Worm (Caenorhabditis elegans) whole organism, L1 larva: Measurements from ENCODE around the gene F20C5.7.

Experiments
- F16B12.6 ChIP-seq: fragments of 150-350 bp; optimal IDR thresholded peaks from 2 replicates; lab custom pipeline; 2014; ENCODE audit warnings: missing biosample characterization, missing genetic modification characterization
- Y116A8C.19 ChIP-seq: sonication (generic microtip); optimal IDR thresholded peaks from 2 replicates; lab custom pipeline; 2016; ENCODE audit warnings: missing compliant biosample characterization, missing genetic modification characterization, borderline replicate concordance
- alr-1 ChIP-seq: fragments of 200-800 bp; sonication (Bioruptor generic); optimal IDR thresholded peaks from 2 replicates; lab custom pipeline; 2018; ENCODE audit warnings: borderline replicate concordance, mild to moderate bottlenecking, missing genetic modification characterization, missing compliant biosample characterization
- aly-2 ChIP-seq: fragments of 150-350 bp; optimal IDR thresholded peaks from 2 replicates; lab custom pipeline; 2014; ENCODE audit warnings: missing biosample characterization, missing genetic modification characterization
- blmp-1 ChIP-seq: fragments of 150-350 bp; optimal IDR thresholded peaks from 2 replicates; lab custom pipeline; 2014; ENCODE audit warnings: missing biosample characterization, missing genetic modification characterization
- ceh-8 ChIP-seq: fragments of 200-800 bp; sonication (Bioruptor generic); optimal IDR thresholded peaks from 2 replicates; lab custom pipeline; 2018; ENCODE audit warnings: mild to moderate bottlenecking, missing genetic modification characterization, moderate library complexity, missing compliant biosample characterization
- ceh-90 ChIP-seq: sonication (generic microtip); optimal IDR thresholded peaks from 2 replicates; lab custom pipeline; 2016; ENCODE audit warnings: missing genetic modification characterization, missing compliant biosample characterization
- dsc-1 ChIP-seq: sonication (generic microtip); optimal IDR thresholded peaks from 2 replicates; lab custom pipeline; 2016; ENCODE audit warnings: mild to moderate bottlenecking, missing genetic modification characterization, missing compliant biosample characterization
- efl-1 ChIP-seq, 4 experiments: fragments of 150-350 bp; optimal IDR thresholded peaks in 3 of 4; peaks in 1 of 4; 1 replicate in 1 of 4; 2 replicates in 3 of 4; lab custom pipeline; 2014; ENCODE audit warnings: missing biosample characterization in 2 of 4, missing genetic modification characterization in 2 of 4, missing genetic modification reagents in 2 of 4
- efl-3 ChIP-seq: fragments of 200-800 bp; sonication (Bioruptor generic); optimal IDR thresholded peaks from 2 replicates; lab custom pipeline; 2018; ENCODE audit warnings: mild to moderate bottlenecking, missing genetic modification characterization, missing compliant biosample characterization
- egl-13 ChIP-seq: sonication (generic microtip); optimal IDR thresholded peaks from 2 replicates; lab custom pipeline; 2016; ENCODE audit warnings: missing genotype, missing genetic modification reagents, missing genetic modification characterization, missing compliant biosample characterization
- egl-27 ChIP-seq, 2 experiments: fragments of 150-350 bp in 1 of 2; sonication (generic microtip); optimal IDR thresholded peaks; 3 replicates each; lab custom pipeline; 2017 to 2018; ENCODE audit warnings: missing biosample characterization in 2 of 2, missing genetic modification characterization in 2 of 2, missing genetic modification reagents in 2 of 2
- elt-3 ChIP-seq, 6 experiments: fragments of 150-350 bp in 1 of 6; sonication (generic microtip); optimal IDR thresholded peaks; 2 replicates each; lab custom pipeline; 2017 to 2018; ENCODE audit warnings: missing biosample characterization in 6 of 6, missing genetic modification characterization in 6 of 6, inconsistent platforms in 1 of 6
- fkh-10 ChIP-seq: sonication (generic microtip); optimal IDR thresholded peaks from 2 replicates; lab custom pipeline; 2017; ENCODE audit warnings: missing biosample characterization, missing genetic modification reagents, missing genetic modification characterization
- fos-1 ChIP-seq: fragments of 150-350 bp; optimal IDR thresholded peaks from 2 replicates; lab custom pipeline; 2014; ENCODE audit warnings: missing biosample characterization, missing genetic modification characterization
- hpl-2 ChIP-seq: fragments of 150-350 bp; optimal IDR thresholded peaks from 2 replicates; lab custom pipeline; 2014; ENCODE audit warnings: missing biosample characterization, missing genetic modification reagents, missing genetic modification characterization
- irx-1 ChIP-seq: sonication (generic microtip); optimal IDR thresholded peaks from 2 replicates; lab custom pipeline; 2016; ENCODE audit warnings: missing genetic modification characterization, missing compliant biosample characterization
- isw-1 ChIP-seq: fragments of 200-800 bp; sonication (Bioruptor generic); IDR thresholded peaks from 2 replicates; pipeline ENCODE4 v1.3.6; 2022; ENCODE audit warnings: missing genetic modification characterization, missing compliant biosample characterization
- jun-1 ChIP-seq: fragments of 150-350 bp; optimal IDR thresholded peaks from 2 replicates; lab custom pipeline; 2014; ENCODE audit warnings: missing biosample characterization, missing genetic modification reagents, missing genetic modification characterization
- lin-13 ChIP-seq: fragments of 150-350 bp; optimal IDR thresholded peaks from 2 replicates; lab custom pipeline; 2014; ENCODE audit warnings: missing biosample characterization, missing genetic modification reagents, missing genetic modification characterization
- lin-14 ChIP-seq: fragments of 200-800 bp; sonication (Bioruptor generic); optimal IDR thresholded peaks from 2 replicates; lab custom pipeline; 2018; ENCODE audit warnings: mild to moderate bottlenecking, missing genetic modification characterization, moderate library complexity, missing compliant biosample characterization
- lir-3 ChIP-seq: sonication (generic microtip); optimal IDR thresholded peaks from 2 replicates; lab custom pipeline; 2016; ENCODE audit warnings: mild to moderate bottlenecking, missing genetic modification characterization, moderate library complexity, missing compliant biosample characterization; ENCODE audit not compliant: poor library complexity
- lsy-2 ChIP-seq, 2 experiments: fragments of 150-350 bp; optimal IDR thresholded peaks; 2 replicates each; lab custom pipeline; 2014; ENCODE audit warnings: missing biosample characterization in 2 of 2, missing genetic modification characterization in 2 of 2
- mab-9 ChIP-seq: fragments of 200-800 bp; sonication (Bioruptor generic); IDR thresholded peaks from 2 replicates; pipeline ENCODE4 v1.3.6; 2022; ENCODE audit warnings: missing genetic modification reagents, missing genetic modification characterization, missing compliant biosample characterization
- mef-2 ChIP-seq: fragments of 150-350 bp; optimal IDR thresholded peaks from 2 replicates; lab custom pipeline; 2014; ENCODE audit warnings: missing biosample characterization, missing genetic modification characterization
- nhr-12 ChIP-seq: sonication (generic microtip); optimal IDR thresholded peaks from 2 replicates; lab custom pipeline; 2017; ENCODE audit warnings: missing biosample characterization, missing genetic modification characterization
- nhr-19 ChIP-seq: fragments of 200-800 bp; sonication (Bioruptor generic); conservative IDR thresholded peaks from 2 replicates; pipeline ENCODE4 v1.3.6; 2022; ENCODE audit warnings: missing genetic modification characterization, missing compliant biosample characterization
- nhr-20 ChIP-seq: sonication (generic microtip); optimal IDR thresholded peaks from 2 replicates; lab custom pipeline; 2016; ENCODE audit warnings: mild to moderate bottlenecking, missing genetic modification characterization, missing compliant biosample characterization
- nhr-237 ChIP-seq: fragments of 150-350 bp; optimal IDR thresholded peaks from 2 replicates; lab custom pipeline; 2014; ENCODE audit warnings: missing biosample characterization, missing genetic modification characterization
- nhr-28 ChIP-seq: fragments of 150-350 bp; optimal IDR thresholded peaks from 2 replicates; lab custom pipeline; 2014; ENCODE audit warnings: missing biosample characterization, missing genetic modification characterization
- nhr-47 ChIP-seq: sonication (generic microtip); optimal IDR thresholded peaks from 2 replicates; lab custom pipeline; 2016; ENCODE audit warnings: mild to moderate bottlenecking, missing genetic modification characterization, moderate library complexity, missing compliant biosample characterization
- nhr-71 ChIP-seq: sonication (generic microtip); optimal IDR thresholded peaks from 2 replicates; lab custom pipeline; 2016; ENCODE audit warnings: mild to moderate bottlenecking, missing genetic modification characterization, moderate library complexity, missing compliant biosample characterization
- nhr-77 ChIP-seq: fragments of 150-350 bp; optimal IDR thresholded peaks from 2 replicates; lab custom pipeline; 2014; ENCODE audit warnings: missing biosample characterization, missing genetic modification characterization
- nhr-85 ChIP-seq: sonication (generic microtip); peaks from one replicate; lab custom pipeline; 2016; ENCODE audit warnings: missing genetic modification characterization, inconsistent platforms, missing compliant biosample characterization
- nhr-90 ChIP-seq: sonication (generic microtip); optimal IDR thresholded peaks from 2 replicates; lab custom pipeline; 2016; ENCODE audit warnings: mild to moderate bottlenecking, missing genetic modification characterization, missing compliant biosample characterization; ENCODE audit not compliant: poor library complexity
- pax-3 ChIP-seq: fragments of 200-800 bp; sonication (Bioruptor generic); optimal IDR thresholded peaks from 2 replicates; lab custom pipeline; 2018; ENCODE audit warnings: mild to moderate bottlenecking, missing genetic modification characterization, moderate library complexity, missing compliant biosample characterization
- rnt-1 ChIP-seq: sonication (generic microtip); optimal IDR thresholded peaks from 2 replicates; lab custom pipeline; 2016; ENCODE audit warnings: mild to moderate bottlenecking, missing genetic modification characterization, moderate library complexity, missing compliant biosample characterization
- skn-1 ChIP-seq: fragments of 150-350 bp; optimal IDR thresholded peaks from 2 replicates; lab custom pipeline; 2014; ENCODE audit warnings: missing biosample characterization, missing genetic modification characterization
- snu-23 ChIP-seq: sonication (generic microtip); optimal IDR thresholded peaks from 2 replicates; lab custom pipeline; 2016; ENCODE audit warnings: missing genetic modification characterization, missing compliant biosample characterization
- unc-62 ChIP-seq: fragments of 150-350 bp; optimal IDR thresholded peaks from 2 replicates; lab custom pipeline; 2014; ENCODE audit warnings: missing biosample characterization, missing genetic modification reagents, missing genetic modification characterization
- unc-98 ChIP-seq: fragments of 200-800 bp; sonication (Bioruptor generic); IDR thresholded peaks from 2 replicates; pipeline ENCODE4 v1.3.6; 2022; ENCODE audit warnings: missing genetic modification characterization, missing compliant biosample characterization
- xbp-1 ChIP-seq: sonication (generic microtip); optimal IDR thresholded peaks from 2 replicates; lab custom pipeline; 2016; ENCODE audit warnings: missing genetic modification characterization, missing compliant biosample characterization
- zag-1 ChIP-seq: fragments of 150-350 bp; optimal IDR thresholded peaks from 2 replicates; lab custom pipeline; 2014; ENCODE audit warnings: missing biosample characterization, missing genetic modification characterization
- zip-4 ChIP-seq: fragments of 200-800 bp; sonication (Bioruptor generic); optimal IDR thresholded peaks from 2 replicates; lab custom pipeline; 2018; ENCODE audit warnings: mild to moderate bottlenecking, missing genetic modification characterization, moderate library complexity, missing compliant biosample characterization
- ztf-11 ChIP-seq, 2 experiments: sonication (generic microtip); optimal IDR thresholded peaks; 2 replicates each; lab custom pipeline; 2016 to 2017; ENCODE audit warnings: missing genetic modification characterization in 2 of 2, missing biosample characterization in 1 of 2, missing compliant biosample characterization in 1 of 2
- ztf-4 ChIP-seq: fragments of 150-350 bp; optimal IDR thresholded peaks from 2 replicates; lab custom pipeline; 2014; ENCODE audit warnings: missing biosample characterization, missing genetic modification characterization

The F20C5.7 gene

ce11 chrIV:8786654-8787053 is 41.2 kb upstream of the F20C5.7 start, which contains the start of gene C33D9.8:
TSS of gene C33D9.8 (minus strand) at chrIV:8786752.
- no peak for TF ChIP-seq jun-1 (tag; lab: Kevin White, UChicago)
- TF ChIP-seq nhr-237, result no peak
- TF ChIP-seq nhr-19 (GFP tag; lab: Robert Waterston, UW), result no peak
- no peak for TF ChIP-seq nhr-12 (tag; lab: Kevin White, UChicago)
- no peak for TF ChIP-seq elt-3 (tag; optimal IDR thresholded peaks at IDR 0.05; lab: Kevin White, UChicago)
- peak; percentile 41 for TF ChIP-seq rnt-1 (tag; lab: Kevin White, UChicago)
- TF ChIP-seq lsy-2 (tag; optimal IDR thresholded peaks at IDR 0.05; lab: Kevin White, UChicago), result peak in 1 of 2 experiments; percentile 31
- no peak for TF ChIP-seq pax-3 (tag; lab: Kevin White, UChicago)
- TF ChIP-seq dsc-1 (tag; lab: Kevin White, UChicago), result no peak
- peak in 1 of 2 experiments; percentile 35 for TF ChIP-seq efl-1 (optimal IDR thresholded peaks at IDR 0.05; lab: Kevin White, UChicago)
- no peak for TF ChIP-seq efl-1 (GFP tag; optimal IDR thresholded peaks at IDR 0.05 in 1 of 2; lab: Kevin White, UChicago)
- no peak for TF ChIP-seq mef-2

DNA sequence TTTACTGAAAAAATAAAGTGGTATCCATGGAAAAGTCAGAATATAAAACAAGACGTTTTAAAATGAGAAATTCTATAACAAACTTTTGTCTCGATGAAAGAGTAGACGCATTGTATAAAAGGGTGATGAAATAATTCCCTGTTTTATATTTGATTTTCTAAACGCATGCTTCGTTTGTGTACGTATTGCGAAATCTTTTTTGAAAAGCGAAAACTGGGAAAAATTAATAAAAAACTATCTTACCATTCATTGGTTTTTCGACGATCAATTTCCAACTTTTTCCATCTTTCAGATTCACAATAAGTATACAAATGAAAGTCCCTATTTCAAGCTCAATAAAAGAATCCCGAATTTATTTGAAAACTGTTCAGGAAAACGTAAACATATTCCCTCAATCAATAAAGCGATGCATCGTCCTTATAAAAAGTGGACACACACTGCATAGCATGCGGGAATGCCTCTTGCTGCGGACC is 39.4 kb upstream of the F20C5.7 start, which contains the start of gene C33D9.13:
Gene C33D9.13 (minus strand): TSS at position 423 of the 473 bp plus-strand sequence.
- TF ChIP-seq zip-4 (GFP tag; lab: Kevin White, UChicago) (peak; percentile 53), Y116A8C.19 (tag; lab: Kevin White, UChicago) (no peak), skn-1 (tag; lab: Kevin White, UChicago) (peak; percentile 32)

- TF ChIP-seq pax-3 (tag; lab: Kevin White, UChicago) (no peak), unc-62 (no peak), efl-1 (optimal IDR thresholded peaks at IDR 0.05; lab: Kevin White, UChicago) (peak; percentile 68 to 70), efl-1 (GFP tag; optimal IDR thresholded peaks at IDR 0.05 in 1 of 2; lab: Kevin White, UChicago) (peak; percentile 32 to 94), irx-1 (tag; lab: Kevin White, UChicago) (peak; percentile 62), egl-27 (tag; optimal IDR thresholded peaks at IDR 0.05; lab: Kevin White, UChicago) (peak; percentile 28 to 56), egl-13 (tag; lab: Kevin White, UChicago) (no peak), aly-2 (tag; lab: Kevin White, UChicago) (no peak), ceh-90 (tag; lab: Kevin White, UChicago) (no peak), F16B12.6 (tag; lab: Kevin White, UChicago) (no peak), ceh-8 (GFP tag; lab: Kevin White, UChicago) (no peak), dsc-1 (tag; lab: Kevin White, UChicago) (peak; percentile 27), nhr-85 (tag; lab: Kevin White, UChicago) (peak; percentile 99), nhr-77 (tag; lab: Kevin White, UChicago) (peak; percentile 75), nhr-71 (peak; percentile 86), zag-1 (no peak), blmp-1 (tag; lab: Kevin White, UChicago) (peak; percentile 95), nhr-47 (peak; percentile 68), nhr-12 (tag; lab: Kevin White, UChicago) (no peak), lin-14 (GFP tag; lab: Kevin White, UChicago) (peak; percentile 97), nhr-20 (tag; lab: Kevin White, UChicago) (peak; percentile 81), nhr-90 (tag; lab: Kevin White, UChicago) (peak; percentile 63), ztf-11 (tag; optimal IDR thresholded peaks at IDR 0.05; lab: Kevin White, UChicago) (peak in 1 of 2 experiments; percentile 31), hpl-2 (GFP tag; lab: Kevin White, UChicago) (peak; percentile 46), efl-3 (no peak), fos-1 (tag; lab: Kevin White, UChicago) (no peak), alr-1 (tag; lab: Kevin White, UChicago) (no peak), isw-1 (GFP tag; lab: Robert Waterston, UW) (peak; percentile 15; the same call in 1 of the 2 replicates), lin-13 (GFP tag; lab: Kevin White, UChicago) (peak; percentile 39), unc-98 (GFP tag; lab: Robert Waterston, UW) (no peak), rnt-1 (tag; lab: Kevin White, UChicago) (peak; percentile 62), fkh-10 (GFP tag; lab: Kevin White, UChicago) (no peak), xbp-1 (tag; lab: Kevin White, UChicago) (peak; percentile 61), snu-23 (GFP tag; lab: Kevin White, UChicago) (peak; percentile 84), mab-9 (GFP tag; lab: Robert Waterston, UW) (no peak), nhr-28 (tag; lab: Kevin White, UChicago) (no peak), elt-3 (tag; optimal IDR thresholded peaks at IDR 0.05; lab: Kevin White, UChicago) (peak in 2 of 6 experiments; percentile 35 to 56), lir-3 (tag; lab: Kevin White, UChicago) (peak; percentile 30), zip-4 (GFP tag; lab: Kevin White, UChicago) (no peak), ztf-4 (tag; lab: Kevin White, UChicago) (peak; percentile 47)
Measured at ce11 chrIV:8782172-8782571, 36.7 kb upstream of the F20C5.7 start.
